Worm (Caenorhabditis elegans) whole organism, young adult: Measurements from ENCODE around the gene clec-225.

Source experiments
- B0261.1 ChIP-seq: sonication (generic microtip); optimal IDR thresholded peaks from 2 replicates; lab custom pipeline; 2016; ENCODE audit warnings: mild to moderate bottlenecking, missing genetic modification characterization, moderate library complexity, missing compliant biosample characterization
- B0336.3 ChIP-seq: fragments of 200-800 bp; sonication (Bioruptor generic); IDR thresholded peaks from 2 replicates; pipeline ENCODE4 v1.3.6; 2022; ENCODE audit warnings: missing genetic modification characterization, missing compliant biosample characterization
- F10E7.11 ChIP-seq: sonication (generic microtip); optimal IDR thresholded peaks from 2 replicates; lab custom pipeline; 2017; ENCODE audit warnings: mild to moderate bottlenecking, missing genetic modification characterization, moderate library complexity, missing compliant biosample characterization
- F39B2.1 ChIP-seq: fragments of 200-800 bp; sonication (Bioruptor generic); IDR thresholded peaks from 2 replicates; pipeline ENCODE4 v1.3.6; 2022; ENCODE audit warnings: missing genetic modification reagents, missing genetic modification characterization, missing compliant biosample characterization
- F49E8.2 ChIP-seq: sonication (generic microtip); optimal IDR thresholded peaks from 3 replicates; lab custom pipeline; 2017; ENCODE audit warnings: missing genetic modification characterization, mild to moderate bottlenecking, missing compliant biosample characterization, antibody characterized with exemption, moderate library complexity; ENCODE audit not compliant: insufficient read depth
- K11D2.4 ChIP-seq: fragments of 200-800 bp; sonication (Bioruptor generic); IDR thresholded peaks from 2 replicates; pipeline ENCODE4 v1.3.6; 2022; ENCODE audit warnings: missing genetic modification reagents, missing genetic modification characterization, missing compliant biosample characterization
- T26A5.8 ChIP-seq: sonication (generic microtip); optimal IDR thresholded peaks from 2 replicates; lab custom pipeline; 2016; ENCODE audit warnings: missing genetic modification characterization, missing compliant biosample characterization
- Y53G8AR.9 ChIP-seq: fragments of 200-800 bp; sonication (Bioruptor generic); conservative IDR thresholded peaks from 2 replicates; pipeline ENCODE4 v1.3.6; 2022; ENCODE audit warnings: missing genetic modification reagents, missing genetic modification characterization, missing compliant biosample characterization
- Y79H2A.3 ChIP-seq: fragments of 200-800 bp; sonication (Bioruptor generic); conservative IDR thresholded peaks from 2 replicates; pipeline ENCODE4 v1.3.6; 2022; ENCODE audit warnings: missing genetic modification reagents, missing genetic modification characterization, missing compliant biosample characterization
- ZK185.1 ChIP-seq: sonication (generic microtip); optimal IDR thresholded peaks from 2 replicates; lab custom pipeline; 2016; ENCODE audit warnings: mild to moderate bottlenecking, missing genetic modification characterization, missing compliant biosample characterization; ENCODE audit not compliant: poor library complexity, severe bottlenecking
- akir-1 ChIP-seq: fragments of 200-800 bp; sonication (Bioruptor generic); optimal IDR thresholded peaks from 2 replicates; lab custom pipeline; 2018; ENCODE audit warnings: mild to moderate bottlenecking, missing genetic modification characterization, moderate library complexity, missing compliant biosample characterization
- aptf-2 ChIP-seq: fragments of 200-800 bp; sonication (Bioruptor generic); conservative IDR thresholded peaks from 2 replicates; pipeline ENCODE4 v1.3.6; 2022; ENCODE audit warnings: missing genetic modification reagents, missing genetic modification characterization, missing compliant biosample characterization
- attf-3 ChIP-seq: fragments of 200-800 bp; sonication (Bioruptor generic); conservative IDR thresholded peaks from 2 replicates; pipeline ENCODE4 v1.3.6; 2022; ENCODE audit warnings: missing genetic modification reagents, missing genetic modification characterization, missing compliant biosample characterization
- attf-6 ChIP-seq: fragments of 200-800 bp; sonication (Bioruptor generic); IDR thresholded peaks from 2 replicates; pipeline ENCODE4 v1.3.6; 2022; ENCODE audit warnings: missing genetic modification reagents, missing genetic modification characterization, missing compliant biosample characterization
- bed-2 ChIP-seq: fragments of 200-800 bp; sonication (Bioruptor generic); IDR thresholded peaks from 2 replicates; pipeline ENCODE4 v1.3.6; 2022; ENCODE audit warnings: missing genetic modification reagents, missing genetic modification characterization, missing compliant biosample characterization
- ccch-3 ChIP-seq: fragments of 200-800 bp; sonication (Bioruptor generic); optimal IDR thresholded peaks from 2 replicates; lab custom pipeline; 2018; ENCODE audit warnings: mild to moderate bottlenecking, missing genetic modification characterization, missing compliant biosample characterization
- cebp-2 ChIP-seq: fragments of 200-800 bp; sonication (Bioruptor generic); IDR thresholded peaks from 2 replicates; pipeline ENCODE4 v1.3.6; 2022; ENCODE audit warnings: missing genetic modification characterization, missing compliant biosample characterization
- ceh-40 ChIP-seq: fragments of 200-800 bp; sonication (Bioruptor generic); IDR thresholded peaks from 2 replicates; pipeline ENCODE4 v1.3.6; 2022; ENCODE audit warnings: missing genetic modification characterization, missing compliant biosample characterization
- ceh-58 ChIP-seq: fragments of 200-800 bp; sonication (Bioruptor generic); IDR thresholded peaks from 2 replicates; pipeline ENCODE4 v1.3.6; 2022; ENCODE audit warnings: missing genetic modification characterization, missing compliant biosample characterization
- ceh-91 ChIP-seq: fragments of 200-800 bp; sonication (Bioruptor generic); IDR thresholded peaks from 2 replicates; pipeline ENCODE4 v1.3.6; 2022; ENCODE audit warnings: missing genetic modification reagents, missing genetic modification characterization, missing compliant biosample characterization
- gei-17 ChIP-seq: fragments of 200-800 bp; sonication (Bioruptor generic); optimal IDR thresholded peaks from 2 replicates; lab custom pipeline; 2018; ENCODE audit warnings: mild to moderate bottlenecking, missing genetic modification characterization, missing compliant biosample characterization
- hlh-12 ChIP-seq: sonication (generic microtip); optimal IDR thresholded peaks from 2 replicates; lab custom pipeline; 2016; ENCODE audit warnings: missing genetic modification characterization, missing compliant biosample characterization
- hmg-1.2 ChIP-seq: fragments of 200-800 bp; sonication (Bioruptor generic); IDR thresholded peaks from 2 replicates; pipeline ENCODE4 v1.3.6; 2022; ENCODE audit warnings: missing genetic modification reagents, missing genetic modification characterization, missing compliant biosample characterization
- hrde-1 ChIP-seq: sonication (generic microtip); optimal IDR thresholded peaks from 2 replicates; lab custom pipeline; 2016; ENCODE audit warnings: missing genetic modification characterization, mild to moderate bottlenecking, missing compliant biosample characterization, moderate library complexity, missing genotype, missing genetic modification reagents, borderline replicate concordance
- lag-1 ChIP-seq: fragments of 200-800 bp; sonication (Bioruptor generic); IDR thresholded peaks from 2 replicates; pipeline ENCODE4 v1.3.6; 2022; ENCODE audit warnings: missing genetic modification reagents, missing genetic modification characterization, missing compliant biosample characterization
- let-526 ChIP-seq: fragments of 200-800 bp; sonication (Bioruptor generic); IDR thresholded peaks from 2 replicates; pipeline ENCODE4 v1.3.6; 2022; ENCODE audit warnings: missing genetic modification reagents, missing genetic modification characterization, missing compliant biosample characterization
- let-607 ChIP-seq, 2 experiments: fragments of 200-800 bp in 1 of 2; sonication (Bioruptor generic) in 1 of 2; sonication (generic microtip) in 1 of 2; optimal IDR thresholded peaks; 2 replicates each; lab custom pipeline; 2016 to 2018; ENCODE audit warnings: mild to moderate bottlenecking in 2 of 2, missing compliant biosample characterization in 2 of 2, missing genetic modification characterization in 2 of 2, moderate library complexity in 2 of 2, missing genotype in 1 of 2
- lin-26 ChIP-seq: fragments of 200-800 bp; sonication (Bioruptor generic); IDR thresholded peaks from 2 replicates; pipeline ENCODE4 v1.3.6; 2022; ENCODE audit warnings: missing genetic modification reagents, missing genetic modification characterization, missing compliant biosample characterization
- lsy-27 ChIP-seq: sonication (generic microtip); optimal IDR thresholded peaks from 2 replicates; lab custom pipeline; 2017; ENCODE audit warnings: missing genetic modification characterization, mild to moderate bottlenecking, missing compliant biosample characterization, antibody characterized with exemption, missing genotype, borderline replicate concordance; ENCODE audit not compliant: insufficient read depth
- madf-6 ChIP-seq: fragments of 200-800 bp; sonication (Bioruptor generic); IDR thresholded peaks from 2 replicates; pipeline ENCODE4 v1.3.6; 2022; ENCODE audit warnings: missing genetic modification reagents, missing genetic modification characterization, missing compliant biosample characterization
- mcd-1 ChIP-seq: fragments of 200-800 bp; sonication (Bioruptor generic); IDR thresholded peaks from 2 replicates; pipeline ENCODE4 v1.3.6; 2022; ENCODE audit warnings: missing genetic modification reagents, missing genetic modification characterization, missing compliant biosample characterization
- mel-28 ChIP-seq: sonication (generic microtip); optimal IDR thresholded peaks from 2 replicates; lab custom pipeline; 2016; ENCODE audit warnings: borderline replicate concordance, mild to moderate bottlenecking, missing genetic modification characterization, missing compliant biosample characterization
- mes-4 ChIP-seq: sonication (generic microtip); optimal IDR thresholded peaks from 2 replicates; lab custom pipeline; 2016; ENCODE audit warnings: missing genotype, missing genetic modification characterization, missing compliant biosample characterization
- nfyb-1 ChIP-seq: fragments of 200-800 bp; sonication (Bioruptor generic); IDR thresholded peaks from 2 replicates; pipeline ENCODE4 v1.3.6; 2022; ENCODE audit warnings: missing genetic modification reagents, missing genetic modification characterization, missing compliant biosample characterization
- nhr-179 ChIP-seq: sonication (generic microtip); optimal IDR thresholded peaks from 2 replicates; lab custom pipeline; 2016; ENCODE audit warnings: mild to moderate bottlenecking, missing genetic modification characterization, missing compliant biosample characterization
- nhr-27 ChIP-seq: fragments of 200-800 bp; sonication (Bioruptor generic); optimal IDR thresholded peaks from 2 replicates; lab custom pipeline; 2018; ENCODE audit warnings: mild to moderate bottlenecking, missing genetic modification characterization, moderate library complexity, missing compliant biosample characterization
- nhr-80 ChIP-seq: sonication (generic microtip); optimal IDR thresholded peaks from 2 replicates; lab custom pipeline; 2016; ENCODE audit warnings: missing genetic modification characterization, missing compliant biosample characterization
- rcor-1 ChIP-seq: fragments of 200-800 bp; sonication (Bioruptor generic); IDR thresholded peaks from 2 replicates; pipeline ENCODE4 v1.3.6; 2022; ENCODE audit warnings: missing genetic modification reagents, missing genetic modification characterization, missing compliant biosample characterization
- rec-8 ChIP-seq, 2 experiments: sonication (generic microtip); optimal IDR thresholded peaks; 2 replicates each; lab custom pipeline; 2016; ENCODE audit warnings: mild to moderate bottlenecking in 2 of 2, missing genetic modification characterization in 2 of 2, missing genetic modification reagents in 2 of 2, missing genotype in 2 of 2, missing biosample characterization in 1 of 2, missing compliant biosample characterization in 1 of 2, moderate library complexity in 1 of 2
- rpc-1 ChIP-seq, 2 experiments: fragments of 150-350 bp in 1 of 2; sonication (generic microtip) in 1 of 2; optimal IDR thresholded peaks; 2 replicates each; lab custom pipeline; 2014 to 2018; ENCODE audit warnings: missing biosample characterization in 1 of 2, missing genetic modification characterization in 1 of 2, missing genetic modification reagents in 1 of 2, missing genotype in 1 of 2
- sea-2 ChIP-seq: fragments of 200-800 bp; sonication (Bioruptor generic); IDR thresholded peaks from 2 replicates; pipeline ENCODE4 v1.3.6; 2022; ENCODE audit warnings: missing genetic modification characterization, missing compliant biosample characterization
- snpc-1.1 ChIP-seq: sonication (generic microtip); optimal IDR thresholded peaks from 2 replicates; lab custom pipeline; 2017; ENCODE audit warnings: missing genetic modification characterization, mild to moderate bottlenecking, missing compliant biosample characterization, antibody characterized with exemption, moderate library complexity, missing genotype, missing genetic modification reagents; ENCODE audit not compliant: insufficient read depth
- tbp1 ChIP-seq: fragments of 200-800 bp; sonication (Bioruptor generic); optimal IDR thresholded peaks from 2 replicates; lab custom pipeline; 2018; ENCODE audit warnings: mild to moderate bottlenecking, missing genetic modification characterization, missing compliant biosample characterization
- unc-130 ChIP-seq: sonication (generic microtip); optimal IDR thresholded peaks from 2 replicates; lab custom pipeline; 2016; ENCODE audit warnings: missing genetic modification reagents, missing genetic modification characterization, missing compliant biosample characterization
- zfh-2 ChIP-seq: fragments of 200-800 bp; sonication (Bioruptor generic); conservative IDR thresholded peaks from 2 replicates; pipeline ENCODE4 v1.3.6; 2022; ENCODE audit warnings: missing genetic modification reagents, missing genetic modification characterization, missing compliant biosample characterization
- ztf-18 ChIP-seq: sonication (generic microtip); optimal IDR thresholded peaks from 2 replicates; lab custom pipeline; 2016; ENCODE audit warnings: missing genotype, mild to moderate bottlenecking, missing genetic modification characterization, missing compliant biosample characterization
- ztf-28 ChIP-seq: fragments of 200-800 bp; sonication (Bioruptor generic); IDR thresholded peaks from 2 replicates; pipeline ENCODE4 v1.3.6; 2022; ENCODE audit warnings: missing genetic modification reagents, missing genetic modification characterization, missing compliant biosample characterization
- ztf-6 ChIP-seq: fragments of 200-800 bp; sonication (Bioruptor generic); IDR thresholded peaks from 2 replicates; pipeline ENCODE4 v1.3.6; 2022; ENCODE audit warnings: missing genetic modification reagents, missing genetic modification characterization, missing compliant biosample characterization

clec-225 gene

ce11 chrV:13163841-13164240 lies 29.2 kb upstream of the clec-225 start (continued):
- TF ChIP-seq ceh-58 (GFP tag; lab: Robert Waterston, UW), result no peak
- no peak for TF ChIP-seq bed-2 (GFP tag; lab: Robert Waterston, UW)
- TF ChIP-seq ztf-18 (tag; lab: Kevin White, UChicago), result no peak
- TF ChIP-seq lsy-27 (tag; lab: Kevin White, UChicago), result no peak
- TF ChIP-seq lin-26 (GFP tag; lab: Robert Waterston, UW), result no peak
- no peak for TF ChIP-seq mel-28
- TF ChIP-seq rpc-1 (optimal IDR thresholded peaks at IDR 0.05; lab: Kevin White, UChicago), result no peak
- TF ChIP-seq rpc-1 (tag; optimal IDR thresholded peaks at IDR 0.05; lab: Kevin White, UChicago), result no peak
- no peak for TF ChIP-seq hrde-1 (tag; lab: Kevin White, UChicago)
- no peak for TF ChIP-seq ztf-28 (GFP tag; lab: Robert Waterston, UW)
- peak; percentile 91 for TF ChIP-seq nhr-80
- TF ChIP-seq let-607 (tag; optimal IDR thresholded peaks at IDR 0.05; lab: Kevin White, UChicago), result peak; percentile 65 to 94
- no peak for TF ChIP-seq cebp-2 (GFP tag; lab: Robert Waterston, UW)
- TF ChIP-seq F39B2.1 (GFP tag; lab: Robert Waterston, UW), result no peak
- no peak for TF ChIP-seq nhr-27
- no peak for TF ChIP-seq let-526 (GFP tag; lab: Robert Waterston, UW)
- TF ChIP-seq tbp1, result no peak
- TF ChIP-seq ZK185.1 (tag; lab: Kevin White, UChicago), result no peak
- TF ChIP-seq K11D2.4 (GFP tag; lab: Robert Waterston, UW), result no peak
- peak; percentile 25; the same call in 1 of the 2 replicates for TF ChIP-seq B0336.3 (GFP tag; lab: Robert Waterston, UW)
- no peak for TF ChIP-seq ceh-91 (GFP tag; lab: Robert Waterston, UW)
- no peak for TF ChIP-seq Y53G8AR.9 (GFP tag; lab: Robert Waterston, UW)
- no peak for TF ChIP-seq sea-2 (GFP tag; lab: Robert Waterston, UW)
- no peak for TF ChIP-seq ztf-6 (GFP tag; lab: Robert Waterston, UW)
- TF ChIP-seq rec-8 (tag; optimal IDR thresholded peaks at IDR 0.05; lab: Kevin White, UChicago), result no peak
- no peak for TF ChIP-seq mes-4 (tag; lab: Kevin White, UChicago)
- no peak for TF ChIP-seq snpc-1.1 (tag; lab: Kevin White, UChicago)
- no peak for TF ChIP-seq F10E7.11 (tag; lab: Kevin White, UChicago)
- TF ChIP-seq ccch-3 (GFP tag; lab: Kevin White, UChicago), result no peak
- TF ChIP-seq nhr-179 (tag; lab: Kevin White, UChicago), result no peak
- TF ChIP-seq zfh-2 (GFP tag; lab: Robert Waterston, UW), result no peak
- TF ChIP-seq unc-130 (GFP tag; lab: Kevin White, UChicago), result no peak
- no peak for TF ChIP-seq hmg-1.2 (GFP tag; lab: Robert Waterston, UW)
- TF ChIP-seq hlh-12 (tag; lab: Kevin White, UChicago), result no peak
- TF ChIP-seq T26A5.8, result no peak
- TF ChIP-seq ceh-40, result no peak
- TF ChIP-seq madf-6 (GFP tag; lab: Robert Waterston, UW), result no peak
- TF ChIP-seq mcd-1 (GFP tag; lab: Robert Waterston, UW), result peak; percentile 33; the same call in 1 of the 2 replicates
- TF ChIP-seq F49E8.2 (tag; lab: Kevin White, UChicago), result no peak
- no peak for TF ChIP-seq attf-6 (GFP tag; lab: Robert Waterston, UW)
- no peak for TF ChIP-seq lag-1 (GFP tag; lab: Robert Waterston, UW)
- no peak for TF ChIP-seq Y79H2A.3 (GFP tag; lab: Robert Waterston, UW)
- no peak for TF ChIP-seq akir-1
- TF ChIP-seq B0261.1 (tag; lab: Kevin White, UChicago), result no peak
- no peak for TF ChIP-seq rcor-1 (GFP tag; lab: Robert Waterston, UW)
- TF ChIP-seq aptf-2 (GFP tag; lab: Robert Waterston, UW), result no peak
- TF ChIP-seq nfyb-1, result no peak
- no peak for TF ChIP-seq gei-17 (GFP tag; lab: Kevin White, UChicago)
- no peak for TF ChIP-seq attf-3 (GFP tag; lab: Robert Waterston, UW)
